Worm (Caenorhabditis elegans) whole organism, late embryonic: ENCODE measurements around the gene shn-1.

Experiments
- C08G9.2 ChIP-seq: sonication (generic microtip); optimal IDR thresholded peaks from 2 replicates; lab custom pipeline; 2016; ENCODE audit warnings: mild to moderate bottlenecking, missing genetic modification characterization, moderate library complexity, missing compliant biosample characterization
- C38D4.7 ChIP-seq: fragments of 200-800 bp; sonication (Bioruptor generic); optimal IDR thresholded peaks from 2 replicates; lab custom pipeline; 2018; ENCODE audit warnings: mild to moderate bottlenecking, missing genetic modification characterization, moderate library complexity, missing compliant biosample characterization
- F13H6.1 ChIP-seq: sonication (generic microtip); optimal IDR thresholded peaks from 2 replicates; lab custom pipeline; 2016; ENCODE audit warnings: missing genetic modification characterization, missing compliant biosample characterization
- ama-1 ChIP-seq: fragments of 150-350 bp; optimal IDR thresholded peaks from 2 replicates; lab custom pipeline; 2014
- ceh-14 ChIP-seq: sonication (generic microtip); optimal IDR thresholded peaks from 2 replicates; lab custom pipeline; 2016; ENCODE audit warnings: missing genotype, missing genetic modification characterization, missing compliant biosample characterization
- ceh-2 ChIP-seq: sonication (generic microtip); optimal IDR thresholded peaks from 2 replicates; lab custom pipeline; 2016; ENCODE audit warnings: missing genotype, missing genetic modification characterization, missing compliant biosample characterization
- ceh-31 ChIP-seq: sonication (generic microtip); optimal IDR thresholded peaks from 2 replicates; lab custom pipeline; 2016; ENCODE audit warnings: missing genetic modification characterization, missing compliant biosample characterization
- ceh-45 ChIP-seq: fragments of 200-800 bp; sonication (Bioruptor generic); IDR thresholded peaks from 2 replicates; pipeline ENCODE4 v1.3.6; 2022; ENCODE audit warnings: missing genetic modification reagents, missing genetic modification characterization, missing compliant biosample characterization
- ceh-6 ChIP-seq: fragments of 200-800 bp; sonication (Bioruptor generic); optimal IDR thresholded peaks from 2 replicates; lab custom pipeline; 2018; ENCODE audit warnings: mild to moderate bottlenecking, missing genetic modification characterization, missing compliant biosample characterization
- che-1 ChIP-seq: sonication (generic microtip); optimal IDR thresholded peaks from 2 replicates; lab custom pipeline; 2016; ENCODE audit warnings: mild to moderate bottlenecking, missing genetic modification characterization, missing compliant biosample characterization
- dve-1 ChIP-seq: sonication (generic microtip); optimal IDR thresholded peaks from 2 replicates; lab custom pipeline; 2017; ENCODE audit warnings: antibody characterized with exemption, mild to moderate bottlenecking, missing genetic modification characterization, missing compliant biosample characterization
- elt-2 ChIP-seq: sonication (generic microtip); optimal IDR thresholded peaks from 2 replicates; lab custom pipeline; 2016; ENCODE audit warnings: missing genetic modification reagents, missing genetic modification characterization, missing compliant biosample characterization
- ets-4 ChIP-seq: sonication (generic microtip); optimal IDR thresholded peaks from 2 replicates; lab custom pipeline; 2016; ENCODE audit warnings: missing genetic modification characterization, missing compliant biosample characterization
- eyg-1 ChIP-seq: sonication (generic microtip); optimal IDR thresholded peaks from 2 replicates; lab custom pipeline; 2016; ENCODE audit warnings: missing genotype, missing genetic modification characterization, missing compliant biosample characterization
- fkh-10 ChIP-seq: fragments of 150-350 bp; optimal IDR thresholded peaks from 2 replicates; lab custom pipeline; 2014; ENCODE audit warnings: missing biosample characterization, missing genetic modification reagents, missing genetic modification characterization
- fkh-6 ChIP-seq: sonication (generic microtip); optimal IDR thresholded peaks from 2 replicates; lab custom pipeline; 2016; ENCODE audit warnings: missing genetic modification characterization, missing compliant biosample characterization
- gmeb-2 ChIP-seq: sonication (generic microtip); optimal IDR thresholded peaks from 2 replicates; lab custom pipeline; 2016; ENCODE audit warnings: missing genetic modification characterization, inconsistent platforms, missing compliant biosample characterization
- hlh-30 ChIP-seq: sonication (generic microtip); optimal IDR thresholded peaks from 2 replicates; lab custom pipeline; 2017; ENCODE audit warnings: antibody characterized with exemption, missing genetic modification characterization, missing compliant biosample characterization; ENCODE audit not compliant: insufficient read depth
- hlh-6 ChIP-seq: sonication (generic microtip); optimal IDR thresholded peaks from 2 replicates; lab custom pipeline; 2016; ENCODE audit warnings: missing genotype, missing genetic modification characterization, missing compliant biosample characterization
- hlh-8 ChIP-seq: sonication (generic microtip); optimal IDR thresholded peaks from 2 replicates; lab custom pipeline; 2016; ENCODE audit warnings: missing genotype, missing genetic modification characterization, missing compliant biosample characterization
- lim-6 ChIP-seq: sonication (generic microtip); optimal IDR thresholded peaks from 2 replicates; lab custom pipeline; 2016; ENCODE audit warnings: missing genetic modification characterization, missing compliant biosample characterization
- lin-11 ChIP-seq: fragments of 200-800 bp; sonication (Bioruptor generic); optimal IDR thresholded peaks from 2 replicates; lab custom pipeline; 2018; ENCODE audit warnings: mild to moderate bottlenecking, missing genetic modification characterization, missing compliant biosample characterization
- madf-2 ChIP-seq: sonication (generic microtip); optimal IDR thresholded peaks from 2 replicates; lab custom pipeline; 2017; ENCODE audit warnings: missing genetic modification characterization, missing compliant biosample characterization
- mec-3 ChIP-seq: sonication (generic microtip); optimal IDR thresholded peaks from 2 replicates; lab custom pipeline; 2016; ENCODE audit warnings: borderline replicate concordance, missing genetic modification characterization, missing compliant biosample characterization
- nfya-1 ChIP-seq: sonication (generic microtip); optimal IDR thresholded peaks from 2 replicates; lab custom pipeline; 2017; ENCODE audit warnings: missing genetic modification characterization, mild to moderate bottlenecking, missing compliant biosample characterization, antibody characterized with exemption, moderate library complexity
- nhr-232 ChIP-seq: sonication (generic microtip); optimal IDR thresholded peaks from 2 replicates; lab custom pipeline; 2016; ENCODE audit warnings: missing genetic modification characterization, missing compliant biosample characterization
- pax-1 ChIP-seq: fragments of 150-350 bp; optimal IDR thresholded peaks from 2 replicates; lab custom pipeline; 2014; ENCODE audit warnings: missing biosample characterization, missing genetic modification characterization
- pha-2 ChIP-seq: sonication (generic microtip); optimal IDR thresholded peaks from 2 replicates; lab custom pipeline; 2017; ENCODE audit warnings: mild to moderate bottlenecking, missing genetic modification characterization, missing compliant biosample characterization
- pqm-1 ChIP-seq: sonication (generic microtip); optimal IDR thresholded peaks from 2 replicates; lab custom pipeline; 2016; ENCODE audit warnings: missing genetic modification characterization, missing compliant biosample characterization
- pros-1 ChIP-seq: fragments of 150-350 bp; optimal IDR thresholded peaks from 2 replicates; lab custom pipeline; 2014; ENCODE audit warnings: missing biosample characterization, missing genetic modification reagents, missing genetic modification characterization
- tbx-2 ChIP-seq: sonication (generic microtip); optimal IDR thresholded peaks from 2 replicates; lab custom pipeline; 2016; ENCODE audit warnings: missing genetic modification characterization, missing compliant biosample characterization
- unc-3 ChIP-seq, 2 experiments: fragments of 200-800 bp in 1 of 2; sonication (Bioruptor generic) in 1 of 2; sonication (generic microtip) in 1 of 2; conservative IDR thresholded peaks in 1 of 2; optimal IDR thresholded peaks in 1 of 2; 2 replicates each; pipeline versions ENCODE4 v1.3.6 to Lab custom; 2016 to 2022; ENCODE audit warnings: missing compliant biosample characterization in 2 of 2, missing genetic modification characterization in 2 of 2, missing genetic modification reagents in 1 of 2
- unc-42 ChIP-seq: sonication (generic microtip); optimal IDR thresholded peaks from 2 replicates; lab custom pipeline; 2016; ENCODE audit warnings: missing genotype, missing genetic modification characterization, missing compliant biosample characterization
- unc-55 ChIP-seq: sonication (generic microtip); optimal IDR thresholded peaks from 2 replicates; lab custom pipeline; 2017; ENCODE audit warnings: missing biosample characterization, missing genetic modification reagents, missing genetic modification characterization
- zip-5 ChIP-seq: sonication (generic microtip); optimal IDR thresholded peaks from 2 replicates; lab custom pipeline; 2016; ENCODE audit warnings: missing genetic modification characterization, missing compliant biosample characterization
- ztf-16 ChIP-seq: sonication (generic microtip); optimal IDR thresholded peaks from 2 replicates; lab custom pipeline; 2017; ENCODE audit warnings: missing genetic modification characterization, missing compliant biosample characterization

The shn-1 gene

DNA sequence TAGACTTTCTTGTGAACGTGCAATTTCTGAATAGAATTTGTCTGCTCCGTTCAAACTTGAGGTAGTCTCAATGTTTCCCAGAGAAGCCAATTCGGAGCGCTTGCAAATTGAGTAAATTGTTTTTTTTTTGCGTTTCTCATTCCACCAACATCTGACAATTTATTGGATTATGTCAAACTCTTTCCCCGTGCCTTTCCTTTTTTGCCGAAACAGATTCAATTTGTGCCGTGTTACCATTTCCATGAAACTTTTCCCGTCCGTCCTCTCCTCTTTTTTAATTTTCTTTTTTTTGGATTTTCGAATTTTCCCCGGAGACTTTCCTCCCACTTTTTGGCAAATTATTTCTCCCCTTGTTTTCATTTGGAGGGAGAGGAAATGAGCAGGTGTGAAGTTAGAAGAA lies 37.3 kb downstream of the shn-1 start:
- TF ChIP-seq unc-42 (peak; percentile 76), eyg-1 (no peak)
- TF ChIP-seq, all 69 proteins: peak for 1

DNA sequence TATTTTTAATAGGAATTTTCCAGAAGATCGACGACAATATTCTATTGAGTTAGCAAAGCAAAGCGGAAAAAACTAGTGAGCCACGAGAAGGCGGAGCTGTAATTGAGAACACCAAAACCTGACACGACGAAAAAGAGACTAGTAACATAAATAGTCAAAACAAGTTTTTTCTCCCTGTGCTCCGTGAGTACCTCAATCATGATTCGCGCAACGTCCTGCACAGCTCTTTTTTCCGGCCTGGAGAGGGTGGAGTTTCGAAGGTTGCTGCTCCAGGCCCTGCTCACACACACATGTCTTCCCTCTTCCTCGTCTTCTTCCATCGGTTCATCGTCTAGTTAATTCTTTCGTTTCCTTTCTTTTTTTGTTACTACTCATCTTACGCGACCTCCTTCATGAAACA lies 39.2 kb downstream of the shn-1 start, which contains the start of gene clh-2:
Gene clh-2, plus strand, starts transcription at position 301 of the 400 bp plus-strand sequence.
- TF ChIP-seq ama-1 (lab: Kevin White, UChicago) = no peak
- TF ChIP-seq unc-3 (GFP tag; conservative IDR thresholded peaks at IDR 0.05; lab: Robert Waterston, UW) = no peak
- TF ChIP-seq unc-3 (tag; optimal IDR thresholded peaks at IDR 0.05; lab: Kevin White, UChicago) = no peak
- no peak for TF ChIP-seq madf-2 (tag; lab: Kevin White, UChicago)
- no peak for TF ChIP-seq mec-3 (tag; lab: Kevin White, UChicago)
- no peak for TF ChIP-seq ztf-16 (tag; lab: Kevin White, UChicago)

DNA sequence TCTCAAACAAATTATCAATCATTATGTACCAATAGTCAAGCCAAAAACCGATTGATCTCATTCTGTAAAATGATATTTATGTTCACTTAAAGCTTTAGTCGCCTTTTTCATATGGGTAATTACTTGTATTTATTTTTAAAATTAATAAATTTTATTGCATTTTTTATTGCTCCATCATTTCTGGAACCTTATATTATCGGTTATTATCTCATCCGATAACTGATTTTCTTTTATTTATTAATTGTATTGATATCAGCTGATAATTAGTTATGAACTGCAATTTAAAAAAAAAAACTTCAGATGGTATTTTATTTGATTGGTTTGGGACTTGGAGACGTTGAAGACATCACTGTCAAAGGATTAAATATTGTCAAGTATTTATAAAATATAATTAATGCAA lies 40.9 kb downstream of the shn-1 start, which contains the start of gene dph-5:
Gene dph-5, plus strand, starts transcription at position 301 of the 400 bp plus-strand sequence.
- TF ChIP-seq elt-2 (tag; lab: Kevin White, UChicago) = no peak
- no peak for TF ChIP-seq fkh-6 (tag; lab: Kevin White, UChicago)
- TF ChIP-seq hlh-8 (tag; lab: Kevin White, UChicago) = no peak
- no peak for TF ChIP-seq pqm-1 (tag; lab: Kevin White, UChicago)
- no peak for TF ChIP-seq pax-1 (tag; lab: Kevin White, UChicago)
- TF ChIP-seq F13H6.1 = no peak
- TF ChIP-seq gmeb-2 (tag; lab: Kevin White, UChicago) = no peak
- TF ChIP-seq ceh-45 (GFP tag; lab: Robert Waterston, UW) = no peak
- no peak for TF ChIP-seq madf-2 (tag; lab: Kevin White, UChicago)
- TF ChIP-seq lin-11 (tag; lab: Kevin White, UChicago) = no peak
- TF ChIP-seq lim-6 (tag; lab: Kevin White, UChicago) = no peak
- no peak for TF ChIP-seq zip-5 (tag; lab: Kevin White, UChicago)
- TF ChIP-seq fkh-10 (GFP tag; lab: Kevin White, UChicago) = no peak
- TF ChIP-seq C38D4.7 (GFP tag; lab: Kevin White, UChicago) = no peak
- TF ChIP-seq ceh-2 (tag; lab: Kevin White, UChicago) = no peak
- TF ChIP-seq dve-1 (tag; lab: Kevin White, UChicago) = no peak
- no peak for TF ChIP-seq hlh-6

DNA sequence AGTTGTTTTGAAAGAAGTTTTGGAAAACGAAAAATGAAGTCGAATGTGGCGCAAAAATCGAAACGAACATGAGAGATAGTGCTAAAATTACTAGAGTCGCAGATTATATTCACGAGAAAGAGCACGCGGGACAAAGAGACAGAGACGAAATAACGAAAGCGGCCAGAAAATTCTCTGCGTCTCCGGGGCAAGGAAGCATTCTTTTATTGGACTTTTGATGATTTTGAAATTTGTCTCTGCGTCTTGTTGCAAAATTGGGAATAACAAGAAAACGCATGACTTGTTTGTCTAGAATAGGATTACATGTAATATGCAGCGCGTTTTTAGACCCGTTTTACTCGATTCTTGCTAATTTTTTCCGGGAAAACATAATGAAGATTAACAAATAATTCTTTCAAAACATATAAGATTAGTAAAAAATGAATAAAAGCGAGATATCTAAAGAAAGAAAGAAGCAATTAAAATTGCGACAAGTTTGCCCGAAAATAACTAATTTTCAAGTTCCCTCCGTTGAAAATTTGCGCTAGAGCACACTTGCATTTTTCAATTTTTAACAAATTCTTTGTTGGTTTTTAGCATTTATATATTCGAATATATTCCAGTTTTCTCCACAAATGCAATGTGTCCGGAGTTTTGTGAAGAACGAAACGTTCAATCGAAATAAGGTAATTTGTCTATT lies 42.7 kb downstream of the shn-1 start, which contains the start of the genes B0491.6 and pigm-1:
Gene B0491.6, minus strand, starts transcription at position 466 of the 679 bp plus-strand sequence.
Gene pigm-1, plus strand, starts transcription at position 568 of the 679 bp plus-strand sequence.
- TF ChIP-seq unc-42 (peak; percentile 91), ceh-6 (GFP tag; lab: Kevin White, UChicago) (no peak), C08G9.2 (tag; lab: Kevin White, UChicago) (no peak), unc-55 (GFP tag; lab: Kevin White, UChicago) (peak; percentile 16), tbx-2 (peak; percentile 46), ets-4 (peak; percentile 9), lim-6 (tag; lab: Kevin White, UChicago) (peak; percentile 15), hlh-30 (tag; lab: Kevin White, UChicago) (peak; percentile 19), nfya-1 (tag; lab: Kevin White, UChicago) (peak; percentile 42), che-1 (no peak), nhr-232 (no peak), pha-2 (peak; percentile 34), ceh-31 (tag; lab: Kevin White, UChicago) (peak; percentile 44), pros-1 (tag; lab: Kevin White, UChicago) (peak; percentile 4), ceh-14 (tag; lab: Kevin White, UChicago) (peak; percentile 67)
